Fruit fly (Drosophila melanogaster) whole organism, embryonic: ENCODE measurements around the gene h-cup.

Experiments used
- ATbp ChIP-seq: fragments of 200-800 bp; sonication (Bioruptor generic); optimal IDR thresholded peaks from 2 replicates; lab custom pipeline; 2017; ENCODE audit warnings: missing biosample characterization, mild to moderate bottlenecking, missing genetic modification characterization, missing genetic modification reagents
- Bdp1 ChIP-seq: fragments of 200-800 bp; sonication (Bioruptor generic); optimal IDR thresholded peaks from 3 replicates; lab custom pipeline; 2016; ENCODE audit warnings: missing biosample characterization, missing genetic modification characterization
- Bteb2 ChIP-seq: fragments of 200-800 bp; sonication (Bioruptor generic); optimal IDR thresholded peaks from 2 replicates; lab custom pipeline; 2016; ENCODE audit warnings: missing biosample characterization, missing genetic modification characterization
- CG11085 ChIP-seq: fragments of 200-800 bp; sonication (Bioruptor generic); IDR thresholded peaks from 2 replicates; pipeline ENCODE4 v1.3.6; 2022; ENCODE audit warnings: missing biosample characterization, missing genetic modification characterization
- CG12155 ChIP-seq: fragments of 200-800 bp; sonication (Bioruptor generic); optimal IDR thresholded peaks from 3 replicates; lab custom pipeline; 2016; ENCODE audit warnings: missing biosample characterization, missing genetic modification characterization
- CG1233 ChIP-seq: fragments of 200-800 bp; sonication (Bioruptor generic); optimal IDR thresholded peaks from 4 replicates; lab custom pipeline; 2018; ENCODE audit warnings: missing biosample characterization, mild to moderate bottlenecking, missing genetic modification characterization
- CG12769 ChIP-seq: fragments of 200-800 bp; sonication (Bioruptor generic); optimal IDR thresholded peaks from 2 replicates; lab custom pipeline; 2019; ENCODE audit warnings: missing biosample characterization, mild to moderate bottlenecking, missing genetic modification characterization, moderate library complexity
- CG13624 ChIP-seq: fragments of 200-800 bp; sonication (Bioruptor generic); optimal IDR thresholded peaks from 2 replicates; lab custom pipeline; 2016; ENCODE audit warnings: missing biosample characterization, missing genetic modification characterization
- CG14667 ChIP-seq: fragments of 200-800 bp; sonication (Bioruptor generic); IDR thresholded peaks from 2 replicates; pipeline ENCODE4 v1.3.6; 2022; ENCODE audit warnings: missing biosample characterization, missing genetic modification characterization
- CG14965 ChIP-seq: fragments of 200-800 bp; sonication (Bioruptor generic); optimal IDR thresholded peaks from 2 replicates; lab custom pipeline; 2016; ENCODE audit warnings: missing biosample characterization, missing genetic modification characterization, borderline replicate concordance
- CG15269 ChIP-seq: fragments of 200-800 bp; sonication (Bioruptor generic); optimal IDR thresholded peaks from 2 replicates; lab custom pipeline; 2018; ENCODE audit warnings: missing biosample characterization, mild to moderate bottlenecking, missing genetic modification characterization, moderate library complexity
- CG15601 ChIP-seq: fragments of 200-800 bp; sonication (Bioruptor generic); optimal IDR thresholded peaks from 3 replicates; lab custom pipeline; 2019; ENCODE audit warnings: missing biosample characterization, mild to moderate bottlenecking, missing genetic modification characterization, moderate library complexity
- CG16863 ChIP-seq: fragments of 200-800 bp; sonication (Bioruptor generic); optimal IDR thresholded peaks from 3 replicates; lab custom pipeline; 2016; ENCODE audit warnings: missing biosample characterization, missing genetic modification characterization
- CG17829 ChIP-seq: fragments of 200-800 bp; optimal IDR thresholded peaks from 2 replicates; lab custom pipeline; 2019; ENCODE audit warnings: missing biosample characterization, mild to moderate bottlenecking, missing genetic modification characterization, moderate library complexity
- CG33557 ChIP-seq: fragments of 200-800 bp; sonication (Bioruptor generic); optimal IDR thresholded peaks from 2 replicates; lab custom pipeline; 2019; ENCODE audit warnings: missing biosample characterization, mild to moderate bottlenecking, missing genetic modification characterization, moderate library complexity
- CG34376 ChIP-seq: fragments of 200-800 bp; sonication (Bioruptor generic); optimal IDR thresholded peaks from 2 replicates; lab custom pipeline; 2018; ENCODE audit warnings: missing biosample characterization, mild to moderate bottlenecking, missing genetic modification characterization
- CG4424 ChIP-seq: fragments of 200-800 bp; sonication (Bioruptor generic); optimal IDR thresholded peaks from 3 replicates; lab custom pipeline; 2016; ENCODE audit warnings: missing biosample characterization, missing genetic modification characterization
- CG4707 ChIP-seq: fragments of 200-800 bp; sonication (Bioruptor generic); optimal IDR thresholded peaks from 2 replicates; lab custom pipeline; 2018; ENCODE audit warnings: missing biosample characterization, mild to moderate bottlenecking, missing genetic modification characterization, moderate library complexity
- CG5180 ChIP-seq: fragments of 200-800 bp; sonication (Bioruptor generic); optimal IDR thresholded peaks from 3 replicates; lab custom pipeline; 2017; ENCODE audit warnings: missing biosample characterization, missing genetic modification characterization, mild to moderate bottlenecking, moderate library complexity, missing genetic modification reagents
- CG6175 ChIP-seq: fragments of 200-800 bp; sonication (Bioruptor generic); IDR thresholded peaks from 3 replicates; pipeline ENCODE4 v1.3.6; 2022; ENCODE audit warnings: missing biosample characterization, missing genetic modification characterization
- CG7745 ChIP-seq: fragments of 200-800 bp; sonication (Bioruptor generic); optimal IDR thresholded peaks from 2 replicates; lab custom pipeline; 2018; ENCODE audit warnings: missing biosample characterization, mild to moderate bottlenecking, missing genetic modification characterization, moderate library complexity
- CG9797 ChIP-seq: fragments of 200-800 bp; sonication (Bioruptor generic); optimal IDR thresholded peaks from 3 replicates; lab custom pipeline; 2018; ENCODE audit warnings: missing biosample characterization, mild to moderate bottlenecking, missing genetic modification characterization
- CoRest ChIP-seq: fragments of 200-800 bp; sonication (Bioruptor generic); optimal IDR thresholded peaks from 3 replicates; lab custom pipeline; 2018; ENCODE audit warnings: missing biosample characterization, mild to moderate bottlenecking, missing genetic modification characterization, moderate library complexity
- Dip2 ChIP-seq: fragments of 200-800 bp; sonication (Bioruptor generic); IDR thresholded peaks from 2 replicates; pipeline ENCODE4 v1.3.6; 2022; ENCODE audit warnings: missing biosample characterization, missing genetic modification characterization
- GATAe ChIP-seq: fragments of 200-800 bp; sonication (Bioruptor generic); conservative IDR thresholded peaks from 2 replicates; pipeline ENCODE4 v1.3.6; 2022; ENCODE audit warnings: missing biosample characterization, missing genetic modification characterization
- Gsc ChIP-seq: fragments of 200-800 bp; sonication (Bioruptor generic); IDR thresholded peaks from 2 replicates; pipeline ENCODE4 v1.3.6; 2022; ENCODE audit warnings: missing biosample characterization, missing genetic modification characterization
- HmgZ ChIP-seq: fragments of 200-800 bp; sonication (Bioruptor generic); optimal IDR thresholded peaks from 2 replicates; lab custom pipeline; 2018; ENCODE audit warnings: missing biosample characterization, mild to moderate bottlenecking, missing genetic modification characterization
- Lim3 ChIP-seq: fragments of 200-800 bp; sonication (Bioruptor generic); IDR thresholded peaks from 2 replicates; pipeline ENCODE4 v1.3.6; 2022; ENCODE audit warnings: missing biosample characterization, missing genetic modification characterization
- Lpt ChIP-seq: fragments of >200 bp; optimal IDR thresholded peaks from 2 replicates; lab custom pipeline; 2018; ENCODE audit warnings: missing biosample characterization, missing genetic modification characterization
- NK7.1 ChIP-seq: fragments of 200-800 bp; sonication (Bioruptor generic); optimal IDR thresholded peaks from 3 replicates; lab custom pipeline; 2016; ENCODE audit warnings: missing biosample characterization, missing genetic modification characterization
- Rfx ChIP-seq: fragments of 200-800 bp; sonication (Bioruptor generic); IDR thresholded peaks from 2 replicates; pipeline ENCODE4 v1.3.6; 2022; ENCODE audit warnings: missing biosample characterization, missing genetic modification characterization
- Vsx1 ChIP-seq: fragments of 200-800 bp; sonication (Bioruptor generic); optimal IDR thresholded peaks from 2 replicates; lab custom pipeline; 2017; ENCODE audit warnings: missing biosample characterization, mild to moderate bottlenecking, missing genetic modification characterization, missing genetic modification reagents
- croc ChIP-seq: fragments of 200-800 bp; sonication (Bioruptor generic); conservative IDR thresholded peaks from 3 replicates; pipeline ENCODE4 v1.3.6; 2022; ENCODE audit warnings: missing biosample characterization, missing genetic modification characterization
- dmrt99B ChIP-seq: fragments of 200-800 bp; sonication (Bioruptor generic); optimal IDR thresholded peaks from 2 replicates; lab custom pipeline; 2018; ENCODE audit warnings: missing biosample characterization, mild to moderate bottlenecking, missing genetic modification characterization, moderate library complexity
- gcm ChIP-seq: fragments of 200-800 bp; sonication (Bioruptor generic); optimal IDR thresholded peaks from 2 replicates; lab custom pipeline; 2019; ENCODE audit warnings: missing biosample characterization, mild to moderate bottlenecking, missing genetic modification characterization, moderate library complexity
- gem ChIP-seq: fragments of 200-800 bp; sonication (Bioruptor generic); optimal IDR thresholded peaks from 2 replicates; lab custom pipeline; 2019; ENCODE audit warnings: missing biosample characterization, mild to moderate bottlenecking, missing genetic modification characterization, moderate library complexity
- grau ChIP-seq: fragments of 200-800 bp; optimal IDR thresholded peaks from 3 replicates; lab custom pipeline; 2019; ENCODE audit warnings: missing biosample characterization, mild to moderate bottlenecking, missing genetic modification characterization, moderate library complexity
- grn ChIP-seq: fragments of 200-800 bp; sonication (Bioruptor generic); optimal IDR thresholded peaks from 3 replicates; lab custom pipeline; 2017; ENCODE audit warnings: missing biosample characterization, missing genetic modification characterization
- gt ChIP-seq: fragments of 200-800 bp; sonication (Bioruptor generic); IDR thresholded peaks from 2 replicates; pipeline ENCODE4 v1.3.6; 2022; ENCODE audit warnings: missing biosample characterization, missing genetic modification characterization
- hb ChIP-seq: fragments of 200-800 bp; sonication (Bioruptor generic); IDR thresholded peaks from 3 replicates; pipeline ENCODE4 v1.3.6; 2022; ENCODE audit warnings: missing biosample characterization, missing genetic modification characterization; ENCODE audit not compliant: partially characterized antibody
- hth ChIP-seq: fragments of >200 bp; optimal IDR thresholded peaks from 2 replicates; lab custom pipeline; 2017; ENCODE audit warnings: inconsistent platforms
- ind ChIP-seq: fragments of 200-800 bp; sonication (Bioruptor generic); optimal IDR thresholded peaks from 3 replicates; lab custom pipeline; 2016; ENCODE audit warnings: missing biosample characterization, missing genetic modification characterization
- lab ChIP-seq: fragments of 200-800 bp; sonication (Bioruptor generic); optimal IDR thresholded peaks from 3 replicates; lab custom pipeline; 2017; ENCODE audit warnings: missing biosample characterization, missing genetic modification characterization, mild to moderate bottlenecking, moderate library complexity, missing genetic modification reagents
- lbe ChIP-seq: fragments of 200-800 bp; sonication (Bioruptor generic); optimal IDR thresholded peaks from 2 replicates; lab custom pipeline; 2016; ENCODE audit warnings: missing biosample characterization, mild to moderate bottlenecking, missing genetic modification characterization
- lola ChIP-seq, 3 experiments: fragments of >200 bp in 2 of 3; fragments of 200-800 bp in 1 of 3; sonication (Bioruptor generic) in 1 of 3; optimal IDR thresholded peaks; 2 replicates each; lab custom pipeline; 2017 to 2019; ENCODE audit warnings: missing biosample characterization in 3 of 3, missing genetic modification characterization in 3 of 3, mild to moderate bottlenecking in 1 of 3, moderate library complexity in 1 of 3
- mirr ChIP-seq: fragments of 200-800 bp; sonication (Bioruptor generic); optimal IDR thresholded peaks from 3 replicates; lab custom pipeline; 2018; ENCODE audit warnings: missing biosample characterization, mild to moderate bottlenecking, missing genetic modification characterization
- pum ChIP-seq: fragments of 200-800 bp; sonication (Bioruptor generic); optimal IDR thresholded peaks from 2 replicates; lab custom pipeline; 2016; ENCODE audit warnings: missing biosample characterization, missing genetic modification characterization
- tio ChIP-seq: fragments of 200-800 bp; sonication (Bioruptor generic); optimal IDR thresholded peaks from 2 replicates; lab custom pipeline; 2017; ENCODE audit warnings: missing biosample characterization, missing genetic modification characterization, inconsistent platforms
- trem ChIP-seq: fragments of 200-800 bp; optimal IDR thresholded peaks from 3 replicates; lab custom pipeline; 2019; ENCODE audit warnings: missing biosample characterization, mild to moderate bottlenecking, missing genetic modification characterization, moderate library complexity
- vvl ChIP-seq: fragments of 200-800 bp; sonication (Bioruptor generic); IDR thresholded peaks from 2 replicates; pipeline ENCODE4 v1.3.6; 2022; ENCODE audit warnings: missing biosample characterization, missing genetic modification characterization
- wdn ChIP-seq: fragments of 200-800 bp; sonication (Bioruptor generic); IDR thresholded peaks from 2 replicates; pipeline ENCODE4 v1.3.6; 2022; ENCODE audit warnings: missing biosample characterization, missing genetic modification characterization

h-cup gene

dm6 chr3R:15427818-15428199 lies 45.1 kb upstream of the h-cup start (continued):
- TF ChIP-seq CG33557 (GFP tag; lab: Kevin White, UChicago) (peak; percentile 83), wdn (GFP tag; lab: Robert Waterston, UW) (no peak), Gsc (GFP tag; lab: Robert Waterston, UW) (0 out of 2 replicates have a peak, but pooled peaks have one; percentile 6), lab (GFP tag; lab: Kevin White, UChicago) (no peak), CG15601 (tag; lab: Kevin White, UChicago) (peak; percentile 84), CG16863 (GFP tag; lab: Kevin White, UChicago) (peak; percentile 50), gt (GFP tag; lab: Robert Waterston, UW) (no peak), CG11085 (GFP tag; lab: Robert Waterston, UW) (no peak), ind (GFP tag; lab: Kevin White, UChicago) (peak; percentile 1), trem (peak; percentile 42), CG5180 (GFP tag; lab: Kevin White, UChicago) (no peak), grn (peak; percentile 21), CG7745 (tag; lab: Kevin White, UChicago) (no peak), ATbp (GFP tag; lab: Kevin White, UChicago) (peak; percentile 44), CoRest (peak; percentile 58), vvl (GFP tag; lab: Robert Waterston, UW) (peak; percentile 35; the same call in 1 of the 2 replicates), CG12155 (peak; percentile 17), CG34376 (GFP tag; lab: Kevin White, UChicago) (no peak), CG14965 (no peak), hth (lab: Kevin White, UChicago) (no peak), lbe (GFP tag; lab: Kevin White, UChicago) (peak; percentile 65), hb (GFP tag; lab: Robert Waterston, UW) (no peak), CG6175 (no peak), NK7.1 (GFP tag; lab: Kevin White, UChicago) (no peak), Lim3 (GFP tag; lab: Robert Waterston, UW) (no peak), Lpt (GFP tag; lab: Kevin White, UChicago) (no peak), Dip2 (GFP tag; lab: Robert Waterston, UW) (no peak), Rfx (GFP tag; lab: Robert Waterston, UW) (no peak), CG13624 (no peak), pum (GFP tag; lab: Kevin White, UChicago) (peak; percentile 54), CG4707 (peak; percentile 18), grau (tag; lab: Kevin White, UChicago) (peak; percentile 53), gem (tag; lab: Kevin White, UChicago) (peak; percentile 82), CG9797 (GFP tag; lab: Kevin White, UChicago) (no peak), tio (peak; percentile 42), CG12769 (tag; lab: Kevin White, UChicago) (no peak), Vsx1 (GFP tag; lab: Kevin White, UChicago) (no peak), gcm (peak; percentile 64), croc (GFP tag; lab: Robert Waterston, UW) (peak; percentile 55; the same call in 2 of the 3 replicates), dmrt99B (tag; lab: Kevin White, UChicago) (peak; percentile 44), Bdp1 (GFP tag; lab: Kevin White, UChicago) (no peak), lola (GFP tag; optimal IDR thresholded peaks at IDR 0.05; lab: Kevin White, UChicago) (peak in 1 of 3 experiments; percentile 84), CG15269 (tag; lab: Kevin White, UChicago) (peak; percentile 23), CG14667 (GFP tag; lab: Robert Waterston, UW) (no peak), mirr (no peak), CG1233 (GFP tag; lab: Kevin White, UChicago) (no peak), CG17829 (tag; lab: Kevin White, UChicago) (peak; percentile 73), GATAe (GFP tag; lab: Robert Waterston, UW) (no peak), HmgZ (tag; lab: Kevin White, UChicago) (no peak), CG4424 (GFP tag; lab: Kevin White, UChicago) (peak; percentile 49), Bteb2 (GFP tag; lab: Kevin White, UChicago) (no peak)
